Fruit fly (Drosophila melanogaster) whole organism, adult: ENCODE results near the gene Hsp83.

Experiments
- CG14711 ChIP-seq: fragments of 200-800 bp; sonication (Bioruptor generic); optimal IDR thresholded peaks from 2 replicates; lab custom pipeline; 2018; ENCODE audit warnings: missing biosample characterization, mild to moderate bottlenecking, missing genetic modification characterization, moderate library complexity
- CG7045 ChIP-seq: fragments of 200-800 bp; sonication (Bioruptor generic); optimal IDR thresholded peaks from 2 replicates; lab custom pipeline; 2017; ENCODE audit warnings: missing biosample characterization, mild to moderate bottlenecking, missing genetic modification characterization
- pad ChIP-seq: fragments of 200-800 bp; sonication (Bioruptor generic); optimal IDR thresholded peaks from 3 replicates; lab custom pipeline; 2017; ENCODE audit warnings: missing biosample characterization, missing genetic modification characterization, mild to moderate bottlenecking, moderate library complexity, missing genetic modification reagents

dm6 chr3L:3226458-3226783 lies 33.7 kb downstream of the Hsp83 start:
- TF ChIP-seq CG7045 (GFP tag; lab: Kevin White, UChicago): no peak
- TF ChIP-seq CG14711 (tag; lab: Kevin White, UChicago): no peak
- TF ChIP-seq pad (GFP tag; lab: Kevin White, UChicago): no peak
